Fruit fly (Drosophila melanogaster) whole organism, embryonic: Measurements from ENCODE around the gene ND-MLRQ.

Source experiments
- ATbp ChIP-seq: fragments of 200-800 bp; sonication (Bioruptor generic); optimal IDR thresholded peaks from 2 replicates; lab custom pipeline; 2017; ENCODE audit warnings: missing biosample characterization, mild to moderate bottlenecking, missing genetic modification characterization, missing genetic modification reagents
- Ada2b ChIP-seq: fragments of 200-800 bp; sonication (Bioruptor generic); IDR thresholded peaks from 2 replicates; pipeline ENCODE4 v1.3.6; 2022; ENCODE audit warnings: missing biosample characterization, missing genetic modification characterization
- Atf6 ChIP-seq: fragments of 200-800 bp; sonication (Bioruptor generic); IDR thresholded peaks from 2 replicates; pipeline ENCODE4 v1.3.6; 2022; ENCODE audit warnings: missing biosample characterization, missing genetic modification characterization
- BEAF-32 ChIP-seq: fragments of 200-800 bp; sonication (Bioruptor generic); optimal IDR thresholded peaks from 3 replicates; lab custom pipeline; 2017; ENCODE audit warnings: missing biosample characterization, missing genetic modification characterization, mild to moderate bottlenecking, moderate library complexity, missing genetic modification reagents
- CG10959 ChIP-seq: fragments of 200-800 bp; sonication (Bioruptor generic); IDR thresholded peaks from 2 replicates; pipeline ENCODE4 v1.3.6; 2022; ENCODE audit warnings: missing biosample characterization, missing genetic modification characterization
- CG13775 ChIP-seq: fragments of 200-800 bp; sonication (Bioruptor generic); optimal IDR thresholded peaks from 3 replicates; lab custom pipeline; 2017; ENCODE audit warnings: missing biosample characterization, mild to moderate bottlenecking, missing genetic modification characterization
- CG1529 ChIP-seq: fragments of 200-800 bp; sonication (Bioruptor generic); optimal IDR thresholded peaks from 3 replicates; lab custom pipeline; 2018; ENCODE audit warnings: missing biosample characterization, missing genetic modification characterization
- CG16779 ChIP-seq: fragments of 200-800 bp; sonication (Bioruptor generic); IDR thresholded peaks from 2 replicates; pipeline ENCODE4 v1.3.6; 2022; ENCODE audit warnings: missing biosample characterization, missing genetic modification characterization
- CG17361 ChIP-seq: fragments of 200-800 bp; sonication (Bioruptor generic); IDR thresholded peaks from 3 replicates; pipeline ENCODE4 v1.3.6; 2022; ENCODE audit warnings: missing biosample characterization, missing genetic modification characterization
- CG18619 ChIP-seq: fragments of 200-800 bp; sonication (Bioruptor generic); optimal IDR thresholded peaks from 3 replicates; lab custom pipeline; 2017; ENCODE audit warnings: missing biosample characterization, mild to moderate bottlenecking, missing genetic modification characterization
- CG2202 ChIP-seq: fragments of 200-800 bp; sonication (Bioruptor generic); optimal IDR thresholded peaks from 2 replicates; lab custom pipeline; 2018; ENCODE audit warnings: missing biosample characterization, mild to moderate bottlenecking, missing genetic modification characterization
- CG34376 ChIP-seq: fragments of 200-800 bp; sonication (Bioruptor generic); optimal IDR thresholded peaks from 2 replicates; lab custom pipeline; 2018; ENCODE audit warnings: missing biosample characterization, mild to moderate bottlenecking, missing genetic modification characterization
- CG3838 ChIP-seq: fragments of 200-800 bp; sonication (Bioruptor generic); optimal IDR thresholded peaks from 3 replicates; lab custom pipeline; 2016; ENCODE audit warnings: missing biosample characterization, missing genetic modification characterization
- CG3995 ChIP-seq: fragments of 200-800 bp; sonication (Bioruptor generic); optimal IDR thresholded peaks from 3 replicates; lab custom pipeline; 2016; ENCODE audit warnings: missing biosample characterization, missing genetic modification characterization
- CG4328 ChIP-seq: fragments of 200-800 bp; sonication (Bioruptor generic); optimal IDR thresholded peaks from 3 replicates; lab custom pipeline; 2017; ENCODE audit warnings: missing biosample characterization, missing genetic modification reagents, missing genetic modification characterization
- CG7357 ChIP-seq: fragments of 200-800 bp; sonication (Bioruptor generic); IDR thresholded peaks from 3 replicates; pipeline ENCODE4 v1.3.6; 2022; ENCODE audit warnings: missing biosample characterization, missing genetic modification characterization
- CG7928 ChIP-seq: fragments of 200-800 bp; sonication (Bioruptor generic); optimal IDR thresholded peaks from 2 replicates; lab custom pipeline; 2017; ENCODE audit warnings: missing biosample characterization, mild to moderate bottlenecking, missing genetic modification characterization
- CG7963 ChIP-seq: fragments of 200-800 bp; sonication (Bioruptor generic); IDR thresholded peaks from 3 replicates; pipeline ENCODE4 v1.3.6; 2022; ENCODE audit warnings: missing biosample characterization, missing genetic modification characterization; ENCODE audit not compliant: partially characterized antibody
- CG8290 ChIP-seq, 3 experiments: fragments of 200-800 bp; sonication (Bioruptor generic); optimal IDR thresholded peaks; 2 replicates each; lab custom pipeline; 2016 to 2019; ENCODE audit warnings: missing biosample characterization in 3 of 3, missing genetic modification characterization in 3 of 3, mild to moderate bottlenecking in 2 of 3, moderate library complexity in 1 of 3
- CG8359 ChIP-seq: fragments of 200-800 bp; sonication (Bioruptor generic); optimal IDR thresholded peaks from 2 replicates; lab custom pipeline; 2017; ENCODE audit warnings: missing biosample characterization, mild to moderate bottlenecking, missing genetic modification characterization, borderline replicate concordance
- CG9797 ChIP-seq: fragments of 200-800 bp; sonication (Bioruptor generic); optimal IDR thresholded peaks from 3 replicates; lab custom pipeline; 2018; ENCODE audit warnings: missing biosample characterization, mild to moderate bottlenecking, missing genetic modification characterization
- CoRest ChIP-seq: fragments of 200-800 bp; sonication (Bioruptor generic); optimal IDR thresholded peaks from 3 replicates; lab custom pipeline; 2018; ENCODE audit warnings: missing biosample characterization, mild to moderate bottlenecking, missing genetic modification characterization, moderate library complexity
- Drgx ChIP-seq: fragments of 200-800 bp; sonication (Bioruptor generic); IDR thresholded peaks from 2 replicates; pipeline ENCODE4 v1.3.6; 2022; ENCODE audit warnings: missing biosample characterization, missing genetic modification characterization
- Hey ChIP-seq: fragments of 200-800 bp; sonication (Bioruptor generic); optimal IDR thresholded peaks from 3 replicates; lab custom pipeline; 2018; ENCODE audit warnings: missing biosample characterization, mild to moderate bottlenecking, missing genetic modification characterization
- Hmx ChIP-seq: fragments of 200-800 bp; sonication (Bioruptor generic); optimal IDR thresholded peaks from 2 replicates; lab custom pipeline; 2016; ENCODE audit warnings: missing biosample characterization, missing genetic modification characterization
- Hr78 ChIP-seq, 2 experiments: fragments of 200-800 bp in 1 of 2; fragments of >200 bp in 1 of 2; sonication (Bioruptor generic) in 1 of 2; optimal IDR thresholded peaks; 2 replicates each; lab custom pipeline; 2017 to 2019; ENCODE audit warnings: missing biosample characterization in 2 of 2, missing genetic modification characterization in 2 of 2, mild to moderate bottlenecking in 1 of 2, moderate library complexity in 1 of 2
- Mad ChIP-seq: fragments of 200-800 bp; sonication (Bioruptor generic); optimal IDR thresholded peaks from 2 replicates; lab custom pipeline; 2016; ENCODE audit warnings: missing biosample characterization, missing genetic modification characterization
- Med ChIP-seq: fragments of 200-800 bp; sonication (Bioruptor generic); peaks from one replicate; lab custom pipeline; 2016; ENCODE audit warnings: missing biosample characterization, missing genetic modification characterization, mild to moderate bottlenecking, inconsistent platforms, moderate library complexity
- Nf-YB ChIP-seq: fragments of 200-800 bp; sonication (Bioruptor generic); optimal IDR thresholded peaks from 3 replicates; lab custom pipeline; 2019; ENCODE audit warnings: missing biosample characterization, mild to moderate bottlenecking, missing genetic modification characterization, moderate library complexity
- NfI ChIP-seq: fragments of 200-800 bp; sonication (Bioruptor generic); optimal IDR thresholded peaks from 3 replicates; lab custom pipeline; 2018; ENCODE audit warnings: missing biosample characterization, mild to moderate bottlenecking, missing genetic modification characterization, moderate library complexity
- Poxn ChIP-seq: fragments of 200-800 bp; sonication (Bioruptor generic); IDR thresholded peaks from 2 replicates; pipeline ENCODE4 v1.3.6; 2022; ENCODE audit warnings: missing biosample characterization, missing genetic modification characterization
- Rfx ChIP-seq: fragments of 200-800 bp; sonication (Bioruptor generic); IDR thresholded peaks from 2 replicates; pipeline ENCODE4 v1.3.6; 2022; ENCODE audit warnings: missing biosample characterization, missing genetic modification characterization
- Scr ChIP-seq: fragments of 200-800 bp; sonication (Bioruptor generic); IDR thresholded peaks from 2 replicates; pipeline ENCODE4 v1.3.6; 2022; ENCODE audit warnings: missing biosample characterization, missing genetic modification characterization; ENCODE audit not compliant: partially characterized antibody
- Xbp1 ChIP-seq: fragments of 200-800 bp; sonication (Bioruptor generic); optimal IDR thresholded peaks from 3 replicates; lab custom pipeline; 2016; ENCODE audit warnings: missing biosample characterization, mild to moderate bottlenecking, missing genetic modification characterization
- ash1 ChIP-seq: fragments of 200-800 bp; sonication (Bioruptor generic); optimal IDR thresholded peaks from 2 replicates; lab custom pipeline; 2018; ENCODE audit warnings: missing biosample characterization, mild to moderate bottlenecking, missing genetic modification characterization
- bbx ChIP-seq: fragments of 200-800 bp; sonication (Bioruptor generic); IDR thresholded peaks from 2 replicates; pipeline ENCODE4 v1.3.6; 2022; ENCODE audit warnings: missing biosample characterization, missing genetic modification characterization; ENCODE audit not compliant: partially characterized antibody
- cad ChIP-seq: fragments of >200 bp; optimal IDR thresholded peaks from 2 replicates; lab custom pipeline; 2017; ENCODE audit warnings: missing biosample characterization, missing genetic modification characterization
- croc ChIP-seq: fragments of 200-800 bp; sonication (Bioruptor generic); conservative IDR thresholded peaks from 3 replicates; pipeline ENCODE4 v1.3.6; 2022; ENCODE audit warnings: missing biosample characterization, missing genetic modification characterization
- crol ChIP-seq: fragments of 200-800 bp; sonication (Bioruptor generic); IDR thresholded peaks from 2 replicates; pipeline ENCODE4 v1.3.6; 2022; ENCODE audit warnings: missing biosample characterization, missing genetic modification characterization
- gem ChIP-seq: fragments of 200-800 bp; sonication (Bioruptor generic); optimal IDR thresholded peaks from 2 replicates; lab custom pipeline; 2019; ENCODE audit warnings: missing biosample characterization, mild to moderate bottlenecking, missing genetic modification characterization, moderate library complexity
- hb ChIP-seq: fragments of 200-800 bp; sonication (Bioruptor generic); IDR thresholded peaks from 3 replicates; pipeline ENCODE4 v1.3.6; 2022; ENCODE audit warnings: missing biosample characterization, missing genetic modification characterization; ENCODE audit not compliant: partially characterized antibody
- inv ChIP-seq: fragments of 200-800 bp; sonication (Bioruptor generic); IDR thresholded peaks from 2 replicates; pipeline ENCODE4 v1.3.6; 2022; ENCODE audit warnings: missing biosample characterization, missing genetic modification characterization; ENCODE audit not compliant: partially characterized antibody
- nau ChIP-seq: fragments of 200-800 bp; sonication (Bioruptor generic); optimal IDR thresholded peaks from 3 replicates; lab custom pipeline; 2017; ENCODE audit warnings: missing biosample characterization, mild to moderate bottlenecking, missing genetic modification characterization, missing genetic modification reagents
- org-1 ChIP-seq: fragments of 200-800 bp; sonication (Bioruptor generic); optimal IDR thresholded peaks from 2 replicates; lab custom pipeline; 2017; ENCODE audit warnings: missing biosample characterization, missing genetic modification characterization
- pfk ChIP-seq: fragments of 200-800 bp; sonication (Bioruptor generic); optimal IDR thresholded peaks from 2 replicates; lab custom pipeline; 2018; ENCODE audit warnings: missing biosample characterization, mild to moderate bottlenecking, missing genetic modification characterization, moderate library complexity
- ranshi ChIP-seq: fragments of 200-800 bp; sonication (Bioruptor generic); IDR thresholded peaks from 2 replicates; pipeline ENCODE4 v1.3.6; 2022; ENCODE audit warnings: missing biosample characterization, missing genetic modification characterization
- seq ChIP-seq: fragments of 200-800 bp; sonication (Bioruptor generic); IDR thresholded peaks from 2 replicates; pipeline ENCODE4 v1.3.6; 2022; ENCODE audit warnings: missing biosample characterization, missing genetic modification characterization
- sima ChIP-seq: fragments of 200-800 bp; sonication (Bioruptor generic); optimal IDR thresholded peaks from 2 replicates; lab custom pipeline; 2016; ENCODE audit warnings: missing biosample characterization, missing genetic modification characterization
- sqz ChIP-seq: fragments of 200-800 bp; sonication (Bioruptor generic); optimal IDR thresholded peaks from 3 replicates; lab custom pipeline; 2018; ENCODE audit warnings: missing biosample characterization, mild to moderate bottlenecking, missing genetic modification characterization

ND-MLRQ gene

dm6 chr3L:23339079-23339727 is at the start of gene ND-MLRQ:
Gene ND-MLRQ (plus strand): TSS chr3L:23339326.
- TF ChIP-seq sqz (GFP tag; lab: Kevin White, UChicago): no peak
- 0 out of 3 replicates have a peak, but pooled peaks have one; percentile 13 for TF ChIP-seq CG17361
- no peak for TF ChIP-seq crol (GFP tag; lab: Robert Waterston, UW)
- TF ChIP-seq cad (GFP tag; lab: Kevin White, UChicago): no peak
- no peak for TF ChIP-seq CG9797 (GFP tag; lab: Kevin White, UChicago)
- TF ChIP-seq sima (GFP tag; lab: Kevin White, UChicago): no peak
- TF ChIP-seq hb: peak; percentile 33; the same call in 1 of the 3 replicates
- TF ChIP-seq CG4328: no peak
- TF ChIP-seq CG1529 (GFP tag; lab: Kevin White, UChicago): no peak
- peak; percentile 15 for TF ChIP-seq CoRest (tag; lab: Kevin White, UChicago)
- no peak for TF ChIP-seq Rfx (GFP tag; lab: Robert Waterston, UW)
- peak; percentile 50 for TF ChIP-seq inv (GFP tag; lab: Robert Waterston, UW)
- TF ChIP-seq CG13775 (GFP tag; lab: Kevin White, UChicago): no peak
- TF ChIP-seq CG8290 (GFP tag; optimal IDR thresholded peaks at IDR 0.05; lab: Kevin White, UChicago): peak; percentile 43
- peak in 1 of 2 experiments; percentile 25 for TF ChIP-seq CG8290 (tag; optimal IDR thresholded peaks at IDR 0.05; lab: Kevin White, UChicago)
- TF ChIP-seq Nf-YB (GFP tag; lab: Kevin White, UChicago): no peak
- TF ChIP-seq NfI (GFP tag; lab: Kevin White, UChicago): no peak
- no peak for TF ChIP-seq Xbp1 (GFP tag; lab: Kevin White, UChicago)
- no peak for TF ChIP-seq ranshi (GFP tag; lab: Robert Waterston, UW)
- peak; percentile 82 for TF ChIP-seq CG3995 (GFP tag; lab: Kevin White, UChicago)
- no peak for TF ChIP-seq Med (GFP tag; lab: Kevin White, UChicago)
- TF ChIP-seq CG7963: peak; percentile 54; the same call in 2 of the 3 replicates
- peak; percentile 73 for TF ChIP-seq BEAF-32 (GFP tag; lab: Kevin White, UChicago)
- peak; percentile 75 for TF ChIP-seq bbx
- no peak for TF ChIP-seq CG18619
- TF ChIP-seq CG2202 (tag; lab: Kevin White, UChicago): no peak
- no peak for TF ChIP-seq CG16779 (GFP tag; lab: Robert Waterston, UW)
- peak; percentile 71 for TF ChIP-seq Scr (GFP tag; lab: Robert Waterston, UW)
- no peak for TF ChIP-seq Ada2b (GFP tag; lab: Robert Waterston, UW)
- TF ChIP-seq org-1: no peak
- no peak for TF ChIP-seq CG7928 (GFP tag; lab: Kevin White, UChicago)
- TF ChIP-seq CG7357 (GFP tag; lab: Robert Waterston, UW): peak; percentile 87
- no peak for TF ChIP-seq ATbp (GFP tag; lab: Kevin White, UChicago)
- TF ChIP-seq CG8359 (GFP tag; lab: Kevin White, UChicago): no peak
- no peak for TF ChIP-seq Hey (tag; lab: Kevin White, UChicago)
- no peak for TF ChIP-seq Atf6 (GFP tag; lab: Robert Waterston, UW)
- no peak for TF ChIP-seq Poxn
- TF ChIP-seq nau (GFP tag; lab: Kevin White, UChicago): no peak
- TF ChIP-seq Hmx (GFP tag; lab: Kevin White, UChicago): no peak
- TF ChIP-seq CG34376: no peak
- no peak for TF ChIP-seq CG10959
- TF ChIP-seq ash1 (GFP tag; lab: Kevin White, UChicago): no peak
- no peak for TF ChIP-seq CG3838 (GFP tag; lab: Kevin White, UChicago)
- peak; percentile 9 for TF ChIP-seq gem (tag; lab: Kevin White, UChicago)
- TF ChIP-seq pfk (GFP tag; lab: Kevin White, UChicago): peak; percentile 32
- TF ChIP-seq croc (GFP tag; lab: Robert Waterston, UW): no peak
- TF ChIP-seq Drgx (GFP tag; lab: Robert Waterston, UW): no peak
- no peak for TF ChIP-seq seq (GFP tag; lab: Robert Waterston, UW)
- no peak for TF ChIP-seq Mad
- TF ChIP-seq Hr78 (GFP tag; optimal IDR thresholded peaks at IDR 0.05; lab: Kevin White, UChicago): no peak
